Worm (Caenorhabditis elegans): Measurements from ENCODE around the gene rps-30.

The rps-30 gene

DNA sequence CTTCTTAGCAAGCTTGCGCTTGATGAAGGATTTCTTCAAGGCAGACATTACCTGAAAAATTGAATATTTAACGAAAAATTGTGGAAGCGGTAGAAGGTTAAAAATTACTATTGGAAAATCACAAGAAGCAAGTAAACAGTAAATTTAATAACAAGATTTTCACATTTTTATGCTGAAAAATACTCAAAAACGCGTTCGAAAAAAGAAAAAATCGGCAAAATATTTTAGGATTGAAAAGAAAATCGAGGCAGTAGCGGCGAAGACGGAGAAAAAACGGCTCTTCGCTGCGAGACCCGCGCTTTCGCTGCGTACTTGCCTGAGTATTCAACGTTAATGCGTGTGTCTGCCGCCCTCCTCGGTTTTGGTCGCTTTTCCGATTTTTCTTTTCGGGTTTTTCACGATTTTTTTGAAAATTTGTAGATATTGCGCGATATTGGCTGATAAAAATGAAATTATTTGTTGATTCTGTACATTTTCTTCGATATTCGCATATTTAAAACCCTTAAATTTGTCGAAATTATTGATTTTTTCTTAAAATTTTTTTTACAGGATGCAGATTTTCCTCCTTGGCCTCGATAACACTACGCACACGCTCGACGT, at the start of gene rps-30, which contains the start of gene rpl-39:
Gene rps-30, plus strand, starts transcription at position 550 of the 600 bp plus-strand sequence.
Gene rpl-39, minus strand, starts transcription at position 51 of the 600 bp plus-strand sequence.
- TF ChIP-seq flt-1 (GFP tag; IDR thresholded peaks at IDR 0.05) (peak; percentile 26; the same call in 1 of the 2 replicates), pes-1 (GFP tag; IDR thresholded peaks at IDR 0.05) (peak; percentile 37; the same call in 1 of the 2 replicates), hnd-1 (tag; optimal IDR thresholded peaks at IDR 0.05) (no peak), F13C5.2 (tag; optimal IDR thresholded peaks at IDR 0.05) (peak; percentile 50), hmg-4 (GFP tag; optimal IDR thresholded peaks at IDR 0.05) (peak; percentile 53)

DNA sequence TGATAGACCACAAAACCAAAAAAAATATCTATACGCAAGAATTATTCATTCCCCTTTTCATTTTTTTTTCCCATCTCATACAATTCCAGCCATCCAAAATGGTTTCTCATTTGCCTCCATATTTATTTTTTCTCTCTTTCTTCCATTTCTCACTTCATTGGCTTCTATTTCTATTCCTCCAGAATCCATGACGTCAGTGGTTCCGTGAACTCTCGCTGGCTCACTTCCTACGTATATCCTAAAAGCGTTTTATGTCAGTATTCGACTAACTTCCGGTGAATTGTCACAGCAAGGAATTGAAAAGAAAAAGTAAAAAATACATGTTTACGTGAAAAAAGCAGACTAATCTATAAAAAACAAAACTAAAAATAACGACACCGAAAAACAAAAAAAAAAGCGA, 49.5 kb upstream of the rps-30 start:
- no peak for TF ChIP-seq hnd-1 (tag; optimal IDR thresholded peaks at IDR 0.05)
- no peak for TF ChIP-seq ets-7 (tag; optimal IDR thresholded peaks at IDR 0.05)
- TF ChIP-seq tbx-37 (GFP tag; conservative IDR thresholded peaks at IDR 0.05) = no peak
- no peak for TF ChIP-seq tra-4 (tag; optimal IDR thresholded peaks at IDR 0.05)
- TF ChIP-seq B0310.2 (tag; optimal IDR thresholded peaks at IDR 0.05) = no peak

DNA sequence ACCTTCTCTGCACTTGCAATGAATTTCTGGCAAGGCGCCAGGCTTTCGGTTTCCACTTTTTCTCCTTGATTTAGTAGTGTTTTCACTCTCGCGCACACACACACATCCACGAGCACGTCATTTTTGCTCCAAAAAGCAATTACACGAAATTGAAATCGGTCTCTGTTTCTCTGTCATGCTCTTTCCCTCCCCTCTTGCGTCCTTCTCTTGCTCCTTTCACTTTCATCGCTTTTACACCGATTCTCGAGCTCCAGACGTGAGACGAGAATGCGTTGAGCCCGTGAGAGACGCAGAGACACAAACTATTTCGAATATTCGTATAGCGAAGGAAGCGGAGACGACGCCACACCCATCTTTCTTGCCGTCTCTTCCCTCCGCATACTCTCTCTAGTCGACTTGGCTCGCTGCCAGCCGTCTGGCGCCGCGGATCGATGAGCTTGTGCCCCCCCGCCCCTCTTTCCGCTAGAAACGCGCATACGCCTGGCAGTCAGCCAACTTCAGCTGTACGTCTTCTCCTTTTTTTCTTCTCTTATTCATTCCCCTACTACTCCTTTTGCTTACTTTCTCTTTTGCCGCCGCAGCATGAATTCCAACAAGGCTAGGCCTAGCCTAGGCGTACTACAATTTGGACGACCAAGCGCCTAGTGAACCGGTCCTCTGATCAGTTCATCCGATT, 48.2 kb upstream of the rps-30 start:
- TF ChIP-seq hnd-1 (tag; optimal IDR thresholded peaks at IDR 0.05) = no peak
- no peak for TF ChIP-seq scrt-1 (GFP tag; IDR thresholded peaks at IDR 0.05)
- TF ChIP-seq flt-1 (GFP tag; IDR thresholded peaks at IDR 0.05) = no peak
- no peak for TF ChIP-seq hmg-4 (GFP tag; optimal IDR thresholded peaks at IDR 0.05)
- TF ChIP-seq tbx-37 (GFP tag; conservative IDR thresholded peaks at IDR 0.05) = no peak
- no peak for TF ChIP-seq ceh-13 (GFP tag; optimal IDR thresholded peaks at IDR 0.05)
- no peak for TF ChIP-seq ama-1 (optimal IDR thresholded peaks at IDR 0.05)
- no peak for TF ChIP-seq B0310.2 (tag; optimal IDR thresholded peaks at IDR 0.05)
- TF ChIP-seq aly-1 (tag; optimal IDR thresholded peaks at IDR 0.05) = no peak
- TF ChIP-seq hmbx-1 (tag; optimal IDR thresholded peaks at IDR 0.05) = no peak
- TF ChIP-seq tbx-11 (GFP tag; IDR thresholded peaks at IDR 0.05) = no peak

DNA sequence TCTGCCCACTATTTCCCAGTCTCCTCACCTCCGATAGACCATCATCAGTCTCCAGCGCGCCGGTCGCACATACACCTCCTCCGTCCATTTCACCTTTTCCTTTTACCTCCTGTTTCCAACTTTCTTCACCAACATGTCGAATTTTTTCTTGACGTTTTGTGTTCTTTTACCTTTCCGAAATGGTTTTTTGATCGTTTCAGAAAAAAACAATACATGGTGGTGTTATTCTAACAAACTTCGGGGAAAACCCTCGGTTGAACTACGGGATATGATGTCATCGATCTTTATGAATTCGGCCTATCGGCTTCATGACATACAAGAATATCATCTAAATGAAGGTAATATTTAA, 47.7 kb upstream of the rps-30 start, which contains the start of gene Y97E10C.1:
Gene Y97E10C.1, plus strand, starts transcription at position 201 of the 349 bp plus-strand sequence.
- TF ChIP-seq B0310.2 (tag; optimal IDR thresholded peaks at IDR 0.05) (no peak), hmbx-1 (tag; optimal IDR thresholded peaks at IDR 0.05) (no peak), ceh-13 (GFP tag; optimal IDR thresholded peaks at IDR 0.05) (no peak), hmg-4 (GFP tag; optimal IDR thresholded peaks at IDR 0.05) (no peak), tbx-37 (GFP tag; conservative IDR thresholded peaks at IDR 0.05) (no peak), aly-1 (tag; optimal IDR thresholded peaks at IDR 0.05) (no peak), ceh-36 (tag; optimal IDR thresholded peaks at IDR 0.05) (no peak), F13C5.2 (tag; optimal IDR thresholded peaks at IDR 0.05) (no peak), ets-7 (tag; optimal IDR thresholded peaks at IDR 0.05) (no peak), flt-1 (GFP tag; IDR thresholded peaks at IDR 0.05) (no peak), hnd-1 (tag; optimal IDR thresholded peaks at IDR 0.05) (no peak), ama-1 (optimal IDR thresholded peaks at IDR 0.05) (no peak), tbx-11 (GFP tag; IDR thresholded peaks at IDR 0.05) (no peak), sea-1 (GFP tag; conservative IDR thresholded peaks at IDR 0.05) (no peak), pes-1 (GFP tag; IDR thresholded peaks at IDR 0.05) (no peak), tra-4 (tag; optimal IDR thresholded peaks at IDR 0.05) (no peak), scrt-1 (GFP tag; IDR thresholded peaks at IDR 0.05) (no peak)

DNA sequence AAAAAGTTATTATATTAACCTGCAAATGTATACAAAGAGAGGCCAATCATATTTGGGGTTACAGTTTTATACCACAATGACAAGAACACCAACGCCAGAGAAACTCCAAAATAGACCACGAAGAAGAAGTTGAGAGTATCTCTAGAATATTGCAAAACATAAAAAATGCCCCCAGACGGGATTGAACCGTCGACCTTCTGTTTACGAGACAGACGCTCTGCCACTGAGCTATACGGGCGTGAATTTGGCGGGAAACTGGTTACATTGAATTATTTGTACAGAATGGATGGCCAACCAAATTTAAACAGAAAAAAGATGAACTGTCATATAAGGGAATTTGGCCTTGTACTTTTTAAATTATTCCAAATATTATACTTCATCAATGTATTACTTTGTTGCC, 45.9 kb upstream of the rps-30 start:
- no peak for TF ChIP-seq hnd-1 (tag; optimal IDR thresholded peaks at IDR 0.05)
- no peak for TF ChIP-seq tbx-11 (GFP tag; IDR thresholded peaks at IDR 0.05)
- TF ChIP-seq B0310.2 (tag; optimal IDR thresholded peaks at IDR 0.05) = peak; percentile 8
- no peak for TF ChIP-seq ama-1 (optimal IDR thresholded peaks at IDR 0.05)
- no peak for TF ChIP-seq ets-7 (tag; optimal IDR thresholded peaks at IDR 0.05)
- TF ChIP-seq ceh-36 (tag; optimal IDR thresholded peaks at IDR 0.05) = peak; percentile 25
- TF ChIP-seq tbx-37 (GFP tag; conservative IDR thresholded peaks at IDR 0.05) = 0 out of 2 replicates have a peak, but pooled peaks have one; percentile 18
- no peak for TF ChIP-seq ceh-13 (GFP tag; optimal IDR thresholded peaks at IDR 0.05)
- TF ChIP-seq pes-1 (GFP tag; IDR thresholded peaks at IDR 0.05) = peak; percentile 37; the same call in 1 of the 2 replicates
- no peak for TF ChIP-seq hmg-4 (GFP tag; optimal IDR thresholded peaks at IDR 0.05)

DNA sequence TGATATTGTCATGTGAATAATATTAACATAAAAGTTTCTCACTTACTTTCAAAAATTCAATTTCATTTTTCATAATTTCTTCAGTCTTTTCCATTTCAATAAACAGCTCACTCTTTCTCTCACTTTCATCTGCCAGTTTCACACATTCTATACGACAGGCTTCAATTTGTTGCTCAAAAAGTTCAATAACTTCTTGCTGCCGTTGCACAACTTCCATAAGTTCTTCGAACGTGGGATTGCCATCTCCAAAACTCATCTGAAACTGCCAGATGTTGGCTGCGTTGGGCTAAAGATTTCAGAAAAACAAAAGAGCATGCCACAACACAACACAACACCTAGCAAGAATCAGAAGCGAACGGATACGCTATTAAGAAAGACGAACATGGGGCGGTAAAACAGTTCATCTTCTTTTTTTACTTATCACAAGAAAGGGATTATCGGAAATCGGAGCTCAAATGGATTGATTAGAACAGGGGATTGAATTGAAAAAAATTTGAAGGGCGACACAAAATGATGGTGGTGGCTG, 43.1 kb upstream of the rps-30 start:
- TF ChIP-seq pes-1 (GFP tag; IDR thresholded peaks at IDR 0.05) (no peak), aly-1 (tag; optimal IDR thresholded peaks at IDR 0.05) (no peak), hnd-1 (tag; optimal IDR thresholded peaks at IDR 0.05) (no peak), sea-1 (GFP tag; conservative IDR thresholded peaks at IDR 0.05) (no peak), ama-1 (optimal IDR thresholded peaks at IDR 0.05) (no peak), hmg-4 (GFP tag; optimal IDR thresholded peaks at IDR 0.05) (no peak), hmbx-1 (tag; optimal IDR thresholded peaks at IDR 0.05) (no peak), tra-4 (tag; optimal IDR thresholded peaks at IDR 0.05) (no peak), ceh-13 (GFP tag; optimal IDR thresholded peaks at IDR 0.05) (no peak), F13C5.2 (tag; optimal IDR thresholded peaks at IDR 0.05) (no peak), ets-7 (tag; optimal IDR thresholded peaks at IDR 0.05) (no peak), tbx-11 (GFP tag; IDR thresholded peaks at IDR 0.05) (no peak)

DNA sequence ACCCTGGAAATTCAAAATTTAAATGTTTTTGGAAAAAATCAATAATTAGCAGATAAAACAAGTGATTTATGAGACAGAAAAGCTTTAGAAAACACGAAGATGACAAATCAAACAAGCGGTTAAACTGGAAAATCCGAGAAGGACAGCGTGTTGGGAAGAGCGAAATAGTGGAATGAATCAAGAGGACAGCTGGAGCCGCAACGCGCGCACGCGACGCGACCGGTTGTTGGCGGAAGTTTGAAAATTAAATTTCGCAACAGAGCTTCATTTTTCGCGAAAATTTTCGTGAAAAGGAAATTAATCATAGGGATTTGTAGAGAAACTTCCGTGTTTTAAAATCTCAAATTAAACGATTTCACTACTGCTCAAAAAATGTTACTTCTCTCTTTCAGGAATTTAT, 41.5 kb upstream of the rps-30 start, which contains the start of gene clic-1:
Gene clic-1, minus strand, starts transcription at position 3 of the 400 bp plus-strand sequence.
- TF ChIP-seq scrt-1 (GFP tag; IDR thresholded peaks at IDR 0.05) (no peak), tra-4 (tag; optimal IDR thresholded peaks at IDR 0.05) (no peak), flt-1 (GFP tag; IDR thresholded peaks at IDR 0.05) (no peak), F13C5.2 (tag; optimal IDR thresholded peaks at IDR 0.05) (peak; percentile 63), hnd-1 (tag; optimal IDR thresholded peaks at IDR 0.05) (no peak), ceh-13 (GFP tag; optimal IDR thresholded peaks at IDR 0.05) (no peak), ceh-36 (tag; optimal IDR thresholded peaks at IDR 0.05) (no peak), ets-7 (tag; optimal IDR thresholded peaks at IDR 0.05) (no peak), tbx-11 (GFP tag; IDR thresholded peaks at IDR 0.05) (no peak)

Data from whole organism, early embryonic.